Worm (Caenorhabditis elegans): ENCODE data around the gene algn-14.

- no peak for TF ChIP-seq pag-3 (tag; optimal IDR thresholded peaks at IDR 0.05; ENCODE audit: borderline replicate concordance)
- TF ChIP-seq dmd-4 (tag; optimal IDR thresholded peaks at IDR 0.05; ENCODE audit: borderline replicate concordance), result no peak
- TF ChIP-seq unc-86 (tag; optimal IDR thresholded peaks at IDR 0.05), result no peak
- TF ChIP-seq K02D7.2 (tag; optimal IDR thresholded peaks at IDR 0.05), result no peak
- TF ChIP-seq ceh-9 (tag; optimal IDR thresholded peaks at IDR 0.05), result no peak
- TF ChIP-seq pha-4 (tag; optimal IDR thresholded peaks at IDR 0.05), result no peak
- no peak for TF ChIP-seq F13H6.1 (tag; optimal IDR thresholded peaks at IDR 0.05)
- TF ChIP-seq T23F11.4 (GFP tag; optimal IDR thresholded peaks at IDR 0.05), result no peak
- TF ChIP-seq tbx-2 (tag; optimal IDR thresholded peaks at IDR 0.05), result no peak
- TF ChIP-seq ref-2 (tag; optimal IDR thresholded peaks at IDR 0.05), result no peak
Measured at ce11 chrIV:3765457-3765856, 37.8 kb downstream of the algn-14 start.

Measured in whole organism, late embryonic.